Fruit fly (Drosophila melanogaster) whole organism, adult: ENCODE results near the gene CG43445.

Experiments used
- CG11617 ChIP-seq: fragments of 200-800 bp; sonication (Bioruptor generic); optimal IDR thresholded peaks from 2 replicates; lab custom pipeline; 2017; ENCODE audit warnings: mild to moderate bottlenecking, missing biosample characterization, missing genetic modification reagents, missing genetic modification characterization
- CG12768 ChIP-seq: fragments of 200-800 bp; sonication (Bioruptor generic); optimal IDR thresholded peaks from 2 replicates; lab custom pipeline; 2017; ENCODE audit warnings: missing biosample characterization, missing genetic modification characterization, mild to moderate bottlenecking, moderate library complexity, missing genetic modification reagents
- CG14711 ChIP-seq: fragments of 200-800 bp; sonication (Bioruptor generic); optimal IDR thresholded peaks from 2 replicates; lab custom pipeline; 2018; ENCODE audit warnings: missing biosample characterization, mild to moderate bottlenecking, missing genetic modification characterization, moderate library complexity
- CG1620 ChIP-seq: fragments of 200-800 bp; sonication (Bioruptor generic); optimal IDR thresholded peaks from 2 replicates; lab custom pipeline; 2016; ENCODE audit warnings: missing biosample characterization, missing genetic modification characterization
- CG33017 ChIP-seq: fragments of 200-800 bp; sonication (Bioruptor generic); optimal IDR thresholded peaks from 2 replicates; lab custom pipeline; 2018; ENCODE audit warnings: missing biosample characterization, mild to moderate bottlenecking, missing genetic modification characterization, moderate library complexity
- CG5204 ChIP-seq: fragments of 200-800 bp; sonication (Bioruptor generic); optimal IDR thresholded peaks from 2 replicates; lab custom pipeline; 2016; ENCODE audit warnings: missing biosample characterization, missing genetic modification characterization
- CG7045 ChIP-seq: fragments of 200-800 bp; sonication (Bioruptor generic); optimal IDR thresholded peaks from 2 replicates; lab custom pipeline; 2017; ENCODE audit warnings: missing biosample characterization, mild to moderate bottlenecking, missing genetic modification characterization
- CG7101 ChIP-seq: fragments of 200-800 bp; sonication (Bioruptor generic); optimal IDR thresholded peaks from 2 replicates; lab custom pipeline; 2018; ENCODE audit warnings: missing biosample characterization, mild to moderate bottlenecking, missing genetic modification characterization, moderate library complexity
- Clk ChIP-seq: fragments of 200-800 bp; sonication (Bioruptor generic); optimal IDR thresholded peaks from 2 replicates; lab custom pipeline; 2017; ENCODE audit warnings: missing biosample characterization, missing genetic modification characterization
- Crg-1 ChIP-seq: fragments of 200-800 bp; sonication (Bioruptor generic); optimal IDR thresholded peaks from 2 replicates; lab custom pipeline; 2016; ENCODE audit warnings: missing biosample characterization, missing genetic modification characterization
- Hr96 ChIP-seq: fragments of 200-800 bp; sonication (Bioruptor generic); optimal IDR thresholded peaks from 2 replicates; lab custom pipeline; 2016; ENCODE audit warnings: missing biosample characterization, missing genetic modification characterization
- Mnt ChIP-seq: fragments of 200-800 bp; sonication (Bioruptor generic); optimal IDR thresholded peaks from 2 replicates; lab custom pipeline; 2016; ENCODE audit warnings: missing biosample characterization, mild to moderate bottlenecking, missing genetic modification characterization
- bab1 ChIP-seq: fragments of 200-800 bp; sonication (Bioruptor generic); optimal IDR thresholded peaks from 3 replicates; lab custom pipeline; 2019; ENCODE audit warnings: missing biosample characterization, mild to moderate bottlenecking, missing genetic modification characterization, moderate library complexity
- cic ChIP-seq: fragments of 200-800 bp; sonication (Bioruptor generic); optimal IDR thresholded peaks from 2 replicates; lab custom pipeline; 2017; ENCODE audit warnings: missing biosample characterization, mild to moderate bottlenecking, missing genetic modification characterization, moderate library complexity
- cnc ChIP-seq, 2 experiments: fragments of >200 bp; optimal IDR thresholded peaks; 2 replicates each; lab custom pipeline; 2017
- kay ChIP-seq: fragments of 200-800 bp; sonication (Bioruptor generic); peaks from one replicate; lab custom pipeline; 2016; ENCODE audit warnings: missing biosample characterization, missing genetic modification characterization, borderline replicate concordance
- ovo ChIP-seq: fragments of 200-800 bp; sonication (Bioruptor generic); optimal IDR thresholded peaks from 2 replicates; lab custom pipeline; 2016; ENCODE audit warnings: missing biosample characterization, missing genetic modification characterization
- pad ChIP-seq: fragments of 200-800 bp; sonication (Bioruptor generic); optimal IDR thresholded peaks from 3 replicates; lab custom pipeline; 2017; ENCODE audit warnings: missing biosample characterization, missing genetic modification characterization, mild to moderate bottlenecking, moderate library complexity, missing genetic modification reagents
- tj ChIP-seq: fragments of 200-800 bp; sonication (Bioruptor generic); optimal IDR thresholded peaks from 3 replicates; lab custom pipeline; 2017; ENCODE audit warnings: missing biosample characterization, mild to moderate bottlenecking, missing genetic modification characterization, moderate library complexity
- toe ChIP-seq: fragments of 200-800 bp; sonication (Bioruptor generic); optimal IDR thresholded peaks from 2 replicates; lab custom pipeline; 2016; ENCODE audit warnings: missing biosample characterization, missing genetic modification characterization

Gene CG43445

DNA sequence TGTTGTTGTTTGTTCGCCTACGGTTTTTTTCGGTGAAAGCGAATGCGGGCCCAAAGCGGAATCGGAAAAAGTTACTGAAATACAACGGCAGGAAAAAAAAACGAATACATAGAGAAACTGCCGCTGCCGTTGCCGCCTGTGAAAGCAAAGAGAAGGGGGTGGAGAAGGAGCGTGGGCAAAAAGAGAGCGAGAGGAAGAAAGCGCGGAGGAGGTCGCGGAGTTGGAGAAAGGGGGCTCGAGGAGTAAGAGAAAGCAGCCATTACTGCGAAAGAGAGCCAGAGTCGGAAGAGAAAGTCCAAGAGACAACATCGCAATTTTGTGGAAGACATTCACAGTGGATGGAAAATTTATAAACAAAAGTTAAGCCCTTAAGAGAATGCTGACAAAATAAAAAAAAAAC, 9.1 kb downstream of the CG43445 start:
- TF ChIP-seq tj (GFP tag; lab: Kevin White, UChicago): no peak
- TF ChIP-seq cic: no peak
- no peak for TF ChIP-seq CG1620
- no peak for TF ChIP-seq Crg-1 (GFP tag; lab: Kevin White, UChicago)
- no peak for TF ChIP-seq CG7045 (GFP tag; lab: Kevin White, UChicago)
- no peak for TF ChIP-seq ovo
- no peak for TF ChIP-seq CG33017 (tag; lab: Kevin White, UChicago)
- no peak for TF ChIP-seq pad
- TF ChIP-seq Mnt (GFP tag; lab: Kevin White, UChicago): no peak
- TF ChIP-seq CG7101 (tag; lab: Kevin White, UChicago): no peak
- no peak for TF ChIP-seq CG14711

DNA sequence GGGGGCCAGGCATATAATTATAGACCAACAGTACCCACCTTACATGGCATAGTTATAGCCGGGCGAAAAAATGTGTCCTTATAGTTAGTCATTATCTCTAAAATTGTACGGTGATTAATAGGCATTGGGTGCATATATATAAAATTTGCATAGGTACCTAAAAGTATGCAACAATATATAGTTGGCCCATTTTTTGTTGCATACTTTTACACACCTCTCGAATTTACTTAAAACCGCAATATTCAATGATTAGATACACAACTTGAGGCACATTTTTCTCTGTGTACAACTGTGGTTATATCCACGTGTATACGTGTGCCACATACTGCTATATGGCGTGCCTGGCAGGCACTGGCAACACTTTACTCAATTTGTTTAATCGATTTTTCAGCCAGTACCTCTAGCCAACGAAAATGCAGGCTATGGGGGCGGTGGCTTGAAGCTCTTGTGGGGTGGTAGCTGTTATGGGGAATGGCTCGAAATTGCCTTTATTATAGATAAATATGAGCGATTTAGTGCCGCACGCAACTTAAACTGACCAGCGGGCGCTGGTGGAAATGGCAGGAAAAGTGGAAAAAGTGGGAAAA, 21.5 kb downstream of the CG43445 start:
- TF ChIP-seq Hr96 (GFP tag; lab: Kevin White, UChicago): no peak
- no peak for TF ChIP-seq Crg-1 (GFP tag; lab: Kevin White, UChicago)
- no peak for TF ChIP-seq CG5204 (GFP tag; lab: Kevin White, UChicago)
- TF ChIP-seq pad: no peak
- no peak for TF ChIP-seq tj (GFP tag; lab: Kevin White, UChicago)
- TF ChIP-seq CG14711: no peak
- TF ChIP-seq cnc (optimal IDR thresholded peaks at IDR 0.05; lab: Kevin White, UChicago): no peak
- no peak for TF ChIP-seq bab1 (GFP tag; lab: Kevin White, UChicago)
- TF ChIP-seq CG12768 (GFP tag; lab: Kevin White, UChicago): no peak
- TF ChIP-seq CG11617 (GFP tag; lab: Kevin White, UChicago): no peak

DNA sequence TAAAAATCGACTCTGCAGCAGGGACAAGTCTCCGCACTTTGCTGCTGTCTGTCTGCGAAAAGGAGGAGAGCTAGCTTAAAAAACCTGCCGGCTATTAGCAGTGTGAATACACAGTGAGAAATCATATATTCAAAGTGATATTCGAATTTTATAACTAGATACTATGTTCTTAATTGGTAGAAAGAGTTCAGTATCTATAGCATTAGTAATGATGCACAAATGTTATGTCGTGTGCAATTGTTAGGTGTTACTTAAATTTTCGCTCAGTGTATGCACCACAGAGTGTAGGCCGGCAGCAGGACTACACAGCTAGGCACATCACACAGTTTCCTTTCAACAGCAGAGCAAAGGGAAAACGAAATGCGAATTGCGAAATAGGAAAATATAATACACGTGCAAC, 23.6 kb downstream of the CG43445 start:
- TF ChIP-seq cic: no peak
- no peak for TF ChIP-seq cnc (optimal IDR thresholded peaks at IDR 0.05; lab: Kevin White, UChicago)
- no peak for TF ChIP-seq Clk (GFP tag; lab: Kevin White, UChicago)
- TF ChIP-seq CG7101 (tag; lab: Kevin White, UChicago): no peak
- TF ChIP-seq bab1 (GFP tag; lab: Kevin White, UChicago): no peak
- no peak for TF ChIP-seq pad
- TF ChIP-seq Mnt (GFP tag; lab: Kevin White, UChicago): no peak
- TF ChIP-seq CG7045 (GFP tag; lab: Kevin White, UChicago): no peak
- no peak for TF ChIP-seq Hr96 (GFP tag; lab: Kevin White, UChicago)
- TF ChIP-seq ovo: no peak
- TF ChIP-seq kay: no peak
- no peak for TF ChIP-seq CG5204 (GFP tag; lab: Kevin White, UChicago)

DNA sequence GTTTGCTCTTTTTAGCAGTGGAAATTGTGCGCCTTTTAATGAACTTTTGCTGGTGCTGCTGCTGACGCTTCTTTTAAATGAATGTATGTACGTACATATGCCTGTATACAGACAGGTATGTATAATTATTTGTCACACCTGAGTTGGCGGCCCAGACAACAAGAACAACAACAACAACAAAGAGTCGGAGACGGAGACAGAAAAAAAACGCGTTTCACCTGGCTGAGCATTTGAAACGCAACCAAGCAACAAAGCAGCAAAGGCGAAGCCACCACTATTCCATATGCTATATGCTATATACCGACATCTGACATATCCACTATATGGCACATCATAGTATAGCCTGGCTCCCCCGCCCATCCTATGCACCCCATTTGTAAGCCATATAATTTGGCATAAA, 27.5 kb downstream of the CG43445 start:
- TF ChIP-seq Crg-1 (GFP tag; lab: Kevin White, UChicago) (no peak), CG7045 (GFP tag; lab: Kevin White, UChicago) (no peak), Mnt (GFP tag; lab: Kevin White, UChicago) (no peak), Clk (GFP tag; lab: Kevin White, UChicago) (no peak), Hr96 (GFP tag; lab: Kevin White, UChicago) (no peak), CG33017 (tag; lab: Kevin White, UChicago) (no peak), bab1 (GFP tag; lab: Kevin White, UChicago) (no peak), tj (GFP tag; lab: Kevin White, UChicago) (no peak), CG12768 (GFP tag; lab: Kevin White, UChicago) (no peak), CG14711 (no peak), cnc (optimal IDR thresholded peaks at IDR 0.05; lab: Kevin White, UChicago) (no peak), CG1620 (no peak), kay (no peak), pad (no peak), ovo (no peak)

DNA sequence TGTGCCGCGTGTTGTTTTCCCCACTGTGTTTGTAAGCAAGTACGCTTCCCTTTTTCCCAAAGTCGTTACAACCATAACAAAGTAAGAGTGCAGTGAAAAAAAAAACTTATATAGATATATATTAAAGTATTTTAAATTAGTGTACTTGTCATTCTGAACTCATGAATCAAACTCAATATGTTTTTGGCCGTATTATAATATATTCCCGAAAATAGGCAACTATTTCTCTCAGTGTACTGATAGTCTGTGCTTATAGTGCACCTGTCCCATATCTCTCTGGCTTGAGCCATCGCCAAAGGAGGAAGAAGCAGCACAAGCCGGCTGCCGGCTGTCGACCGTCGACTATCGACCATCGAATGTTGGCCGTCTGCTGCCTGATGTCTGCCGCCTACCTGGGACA, 29.9 kb downstream of the CG43445 start:
- TF ChIP-seq CG12768 (GFP tag; lab: Kevin White, UChicago) (no peak), Hr96 (GFP tag; lab: Kevin White, UChicago) (no peak), CG5204 (GFP tag; lab: Kevin White, UChicago) (no peak), pad (no peak), CG7101 (tag; lab: Kevin White, UChicago) (no peak), CG11617 (GFP tag; lab: Kevin White, UChicago) (no peak), kay (no peak), CG33017 (tag; lab: Kevin White, UChicago) (no peak), ovo (no peak), Crg-1 (GFP tag; lab: Kevin White, UChicago) (no peak), Clk (GFP tag; lab: Kevin White, UChicago) (no peak), cic (no peak), bab1 (GFP tag; lab: Kevin White, UChicago) (no peak), CG14711 (no peak), toe (GFP tag; lab: Kevin White, UChicago) (no peak), cnc (optimal IDR thresholded peaks at IDR 0.05; lab: Kevin White, UChicago) (no peak), Mnt (GFP tag; lab: Kevin White, UChicago) (no peak), tj (GFP tag; lab: Kevin White, UChicago) (no peak), CG7045 (GFP tag; lab: Kevin White, UChicago) (no peak), CG1620 (no peak)

DNA sequence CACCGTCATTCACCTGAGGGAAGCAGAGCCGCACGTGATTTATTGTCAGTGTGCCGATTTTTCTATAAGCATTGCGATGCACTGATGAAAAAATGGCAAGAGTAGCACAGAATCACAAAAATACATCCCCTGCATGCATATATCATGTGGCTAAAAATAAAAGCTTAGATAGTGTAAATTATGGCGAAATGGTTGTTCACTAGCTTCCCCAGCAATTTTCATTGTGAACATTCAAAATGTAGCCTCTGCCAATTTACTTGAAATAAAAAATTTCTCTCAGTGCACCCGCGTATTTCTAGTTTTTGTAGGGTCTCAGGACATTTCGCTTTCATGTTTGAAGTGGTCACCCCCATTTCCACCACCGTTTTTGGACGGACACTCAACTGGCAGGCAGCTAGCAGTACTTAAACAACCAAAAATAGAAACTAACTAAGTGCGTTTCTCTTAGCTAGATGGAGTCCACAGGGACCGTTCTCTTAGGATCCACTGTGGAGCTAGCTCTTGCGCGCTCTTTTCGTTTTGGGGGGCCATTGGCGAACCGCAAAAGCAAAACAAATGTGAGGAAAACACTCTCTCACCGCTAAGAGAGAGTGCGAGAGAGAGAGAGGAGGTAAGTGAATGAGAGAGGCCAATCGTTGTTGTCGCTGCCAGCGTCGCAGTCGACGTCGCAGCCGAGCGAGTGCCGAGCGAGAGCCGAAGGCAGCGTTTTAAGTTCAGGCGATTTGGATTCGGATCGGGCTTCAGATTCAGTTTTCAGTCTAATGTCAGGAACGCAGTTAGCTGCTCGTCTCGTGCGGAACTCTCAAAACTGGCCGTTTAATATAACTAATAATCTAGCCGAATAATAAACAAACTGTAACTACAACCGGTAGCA, 32.4 kb downstream of the CG43445 start:
- TF ChIP-seq CG1620: no peak
- peak; percentile 41 for TF ChIP-seq CG33017 (tag; lab: Kevin White, UChicago)
